Fruit fly (Drosophila melanogaster): ENCODE measurements around the gene tup.

Gene tup

DNA sequence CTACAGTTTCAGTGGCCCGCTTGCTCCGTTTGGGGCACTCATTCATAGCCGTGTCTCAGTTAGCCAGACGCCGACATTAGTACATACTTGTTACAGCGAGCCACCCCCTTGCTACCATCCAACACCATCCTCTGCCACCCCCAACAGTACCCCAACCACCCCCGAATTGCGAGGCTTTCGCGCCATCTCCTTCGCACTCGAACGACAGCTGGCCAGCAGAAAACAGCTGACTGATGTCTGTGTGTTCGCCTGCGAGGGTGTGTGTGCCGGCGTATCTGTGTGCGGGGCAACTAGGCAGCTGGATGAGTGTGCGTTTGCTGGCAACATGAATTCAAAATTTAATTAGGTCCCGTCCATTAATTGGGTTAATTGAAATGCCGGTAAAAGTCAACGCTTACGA lies 1.7 kb upstream of the tup start:
- TF ChIP-seq EcR (GFP tag; optimal IDR thresholded peaks at IDR 0.05), result no peak
- no peak for TF ChIP-seq Dll (optimal IDR thresholded peaks at IDR 0.05)
- TF ChIP-seq CG8478 (optimal IDR thresholded peaks at IDR 0.05), result no peak
- no peak for TF ChIP-seq pan (optimal IDR thresholded peaks at IDR 0.05)
- no peak for TF ChIP-seq usp (GFP tag; optimal IDR thresholded peaks at IDR 0.05)

DNA sequence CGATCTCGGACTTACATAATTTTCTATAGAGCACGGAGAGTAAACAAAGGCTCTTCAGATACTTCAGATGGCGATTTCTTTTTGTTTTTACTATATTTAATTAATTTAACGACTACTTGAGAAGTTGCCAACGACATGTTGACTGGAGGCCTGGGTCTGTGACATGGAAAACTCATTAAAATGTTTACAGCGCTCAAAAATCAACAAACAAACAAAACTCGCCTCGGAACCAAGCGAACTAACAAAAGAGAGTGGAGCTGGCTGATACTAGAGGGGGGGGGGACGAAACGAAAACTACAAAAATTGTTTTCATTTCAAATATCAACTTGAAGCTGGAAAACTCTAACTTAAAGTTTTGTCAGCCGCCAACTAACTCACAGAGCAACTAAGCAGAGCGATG lies 2.6 kb downstream of the tup start:
- TF ChIP-seq psq (optimal IDR thresholded peaks at IDR 0.05) (no peak), Dll (optimal IDR thresholded peaks at IDR 0.05) (no peak), EcR (GFP tag; optimal IDR thresholded peaks at IDR 0.05) (no peak), usp (GFP tag; optimal IDR thresholded peaks at IDR 0.05) (no peak), CG8478 (optimal IDR thresholded peaks at IDR 0.05) (no peak), pan (optimal IDR thresholded peaks at IDR 0.05) (no peak)

DNA sequence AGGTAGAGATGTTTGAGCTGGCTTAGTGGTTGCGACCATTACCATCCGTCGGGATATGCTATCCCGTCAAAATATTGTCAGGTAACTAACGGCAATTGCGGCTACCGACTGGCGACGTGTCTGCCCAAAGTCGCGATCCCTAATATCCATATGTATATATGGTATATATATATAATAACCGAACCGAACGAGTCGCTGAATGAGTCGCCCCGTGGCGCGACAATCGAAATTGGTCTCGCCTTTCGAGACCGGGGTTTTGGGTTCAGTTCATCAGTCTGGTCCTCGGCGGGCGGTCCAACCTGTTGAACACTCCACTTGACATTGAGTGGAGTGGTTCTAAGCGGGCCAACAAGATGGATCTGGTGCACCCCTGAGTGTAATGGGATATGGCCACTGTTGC lies 5.8 kb downstream of the tup start:
- TF ChIP-seq psq (optimal IDR thresholded peaks at IDR 0.05), result no peak
- no peak for TF ChIP-seq CG8478 (optimal IDR thresholded peaks at IDR 0.05)
- TF ChIP-seq EcR (GFP tag; optimal IDR thresholded peaks at IDR 0.05), result no peak
- no peak for TF ChIP-seq pan (optimal IDR thresholded peaks at IDR 0.05)
- no peak for TF ChIP-seq usp (GFP tag; optimal IDR thresholded peaks at IDR 0.05)
- TF ChIP-seq Dll (optimal IDR thresholded peaks at IDR 0.05), result peak; percentile 22

DNA sequence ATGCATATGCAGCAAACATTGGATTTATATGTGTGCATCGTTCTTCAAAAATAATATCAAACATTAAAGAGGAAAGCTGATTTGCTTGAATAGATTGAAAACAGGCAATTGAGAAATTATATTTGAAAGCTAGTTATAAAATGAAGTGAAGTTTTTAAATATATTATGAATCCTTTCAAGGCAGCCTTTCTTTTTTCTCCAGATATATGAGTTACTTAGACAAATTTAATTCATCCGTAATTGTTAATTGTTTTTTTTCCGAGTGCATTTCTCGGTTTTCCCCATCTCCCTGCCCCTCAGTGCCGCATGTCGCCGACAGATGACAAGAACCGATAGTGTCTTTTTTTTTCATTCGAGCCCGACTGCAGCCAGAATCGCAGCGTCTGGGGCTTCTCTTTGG lies 9.2 kb downstream of the tup start:
- TF ChIP-seq CG8478 (optimal IDR thresholded peaks at IDR 0.05) (no peak), Dll (optimal IDR thresholded peaks at IDR 0.05) (no peak), psq (optimal IDR thresholded peaks at IDR 0.05) (no peak), pan (optimal IDR thresholded peaks at IDR 0.05) (no peak), EcR (GFP tag; optimal IDR thresholded peaks at IDR 0.05) (no peak), usp (GFP tag; optimal IDR thresholded peaks at IDR 0.05) (no peak)

DNA sequence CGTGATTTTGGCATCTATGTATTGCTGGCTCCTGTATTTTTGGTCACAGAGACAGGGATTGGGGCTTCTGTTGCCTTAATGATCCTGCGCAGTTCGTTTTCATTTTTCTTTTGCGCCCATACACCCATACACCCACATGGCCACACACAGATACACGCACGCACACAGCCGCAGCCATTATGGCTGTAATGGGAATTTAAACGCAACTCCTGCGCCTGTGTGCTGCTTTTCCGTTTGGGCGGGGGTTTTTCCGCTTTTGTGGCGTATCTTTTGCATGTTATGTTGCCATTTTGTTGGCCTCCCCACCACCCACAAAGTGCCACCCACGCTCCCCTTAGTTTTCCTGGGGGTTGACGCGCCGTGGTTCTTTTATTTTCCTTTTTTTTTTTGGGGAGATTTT lies 13.2 kb downstream of the tup start:
- no peak for TF ChIP-seq CG8478 (optimal IDR thresholded peaks at IDR 0.05)
- TF ChIP-seq usp (GFP tag; optimal IDR thresholded peaks at IDR 0.05), result no peak
- no peak for TF ChIP-seq Dll (optimal IDR thresholded peaks at IDR 0.05)
- no peak for TF ChIP-seq EcR (GFP tag; optimal IDR thresholded peaks at IDR 0.05)
- TF ChIP-seq pan (optimal IDR thresholded peaks at IDR 0.05), result no peak
- no peak for TF ChIP-seq psq (optimal IDR thresholded peaks at IDR 0.05)

DNA sequence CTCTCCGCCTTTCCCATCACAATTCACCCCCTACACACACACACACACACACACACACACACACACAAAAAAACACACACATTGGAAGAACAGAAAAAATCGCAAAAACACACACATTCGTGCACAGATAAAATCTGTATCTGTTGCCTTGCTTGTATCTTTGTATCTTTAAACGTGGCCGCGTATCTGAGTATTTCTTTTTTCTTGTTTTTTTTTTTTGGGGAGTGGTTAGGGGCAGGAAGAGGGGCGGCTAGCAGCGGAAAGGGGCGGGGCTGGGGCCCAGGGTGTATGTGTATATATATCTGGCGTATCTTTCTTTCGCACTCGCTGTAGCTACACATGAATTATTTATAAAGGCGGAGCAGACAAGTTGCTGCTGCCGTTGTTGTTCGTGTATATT lies 14.5 kb downstream of the tup start:
- TF ChIP-seq psq (optimal IDR thresholded peaks at IDR 0.05) (no peak), EcR (GFP tag; optimal IDR thresholded peaks at IDR 0.05) (no peak), usp (GFP tag; optimal IDR thresholded peaks at IDR 0.05) (no peak), CG8478 (optimal IDR thresholded peaks at IDR 0.05) (no peak), Dll (optimal IDR thresholded peaks at IDR 0.05) (no peak), pan (optimal IDR thresholded peaks at IDR 0.05) (no peak)

DNA sequence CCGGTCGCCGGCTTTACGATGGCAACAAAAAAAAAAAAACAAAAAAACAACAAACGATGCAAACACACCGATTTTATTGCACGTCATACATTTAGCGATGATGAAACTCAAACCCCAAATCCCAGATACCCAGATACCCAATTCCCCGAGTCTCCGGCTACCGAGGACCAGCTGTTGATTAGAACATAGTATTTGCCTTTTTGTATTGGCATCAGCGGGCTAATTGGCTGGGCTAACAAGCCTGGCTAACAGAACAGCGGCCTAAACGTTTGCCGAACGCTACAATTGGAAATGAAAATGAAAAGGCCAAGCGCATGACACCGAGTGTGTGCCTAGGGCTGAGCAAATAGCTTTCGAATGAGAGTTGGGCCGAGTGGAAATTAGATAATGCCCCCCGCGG lies 16.1 kb downstream of the tup start:
- TF ChIP-seq pan (optimal IDR thresholded peaks at IDR 0.05), result no peak
- no peak for TF ChIP-seq CG8478 (optimal IDR thresholded peaks at IDR 0.05)
- TF ChIP-seq Dll (optimal IDR thresholded peaks at IDR 0.05), result no peak
- no peak for TF ChIP-seq usp (GFP tag; optimal IDR thresholded peaks at IDR 0.05)
- no peak for TF ChIP-seq psq (optimal IDR thresholded peaks at IDR 0.05)
- TF ChIP-seq EcR (GFP tag; optimal IDR thresholded peaks at IDR 0.05), result no peak

DNA sequence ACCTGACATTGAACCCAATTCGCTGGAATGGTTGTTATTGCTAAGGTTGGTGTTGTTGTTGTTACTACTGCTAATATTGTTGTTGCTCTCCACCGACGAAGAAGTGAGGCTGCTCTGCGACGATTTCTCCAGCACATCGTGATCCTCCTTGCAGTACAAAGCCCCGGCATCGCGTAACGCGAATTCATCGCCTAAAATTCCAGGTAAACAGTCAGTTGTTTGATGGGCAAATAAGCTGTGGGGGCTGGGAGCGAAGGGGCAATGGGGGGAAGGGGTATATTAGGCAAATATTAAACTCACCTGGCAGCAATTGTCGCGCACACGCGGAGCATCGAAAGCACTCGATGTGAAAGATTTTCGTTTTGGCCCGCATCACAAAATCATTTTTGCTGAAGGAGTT lies 17.0 kb downstream of the tup start:
- TF ChIP-seq usp (GFP tag; optimal IDR thresholded peaks at IDR 0.05) (no peak), psq (optimal IDR thresholded peaks at IDR 0.05) (no peak), pan (optimal IDR thresholded peaks at IDR 0.05) (no peak), Dll (optimal IDR thresholded peaks at IDR 0.05) (no peak), CG8478 (optimal IDR thresholded peaks at IDR 0.05) (no peak), EcR (GFP tag; optimal IDR thresholded peaks at IDR 0.05) (no peak)

DNA sequence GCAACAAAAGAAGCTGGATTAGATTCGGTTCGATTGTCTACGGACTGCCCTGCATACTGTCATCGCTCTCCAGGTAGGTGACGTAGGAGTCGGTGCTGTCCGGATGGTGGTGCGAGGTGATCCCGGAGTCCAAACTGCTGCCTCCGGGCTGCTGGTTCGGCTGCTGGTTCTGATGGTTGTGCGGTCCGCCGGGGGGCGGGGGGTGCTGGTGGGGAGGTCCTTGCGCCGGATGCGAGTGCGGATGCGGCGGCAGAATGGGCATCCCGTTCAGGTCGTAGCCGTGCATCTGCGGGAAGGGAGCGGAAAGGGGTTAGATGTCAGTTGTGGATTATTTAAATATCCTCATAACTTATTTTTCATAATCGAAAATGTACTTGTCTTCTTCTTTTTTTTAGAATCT lies 20.1 kb downstream of the tup start:
- TF ChIP-seq usp (GFP tag; optimal IDR thresholded peaks at IDR 0.05), result no peak
- no peak for TF ChIP-seq psq (optimal IDR thresholded peaks at IDR 0.05)
- no peak for TF ChIP-seq CG8478 (optimal IDR thresholded peaks at IDR 0.05)
- TF ChIP-seq pan (optimal IDR thresholded peaks at IDR 0.05), result no peak
- TF ChIP-seq EcR (GFP tag; optimal IDR thresholded peaks at IDR 0.05), result no peak
- no peak for TF ChIP-seq Dll (optimal IDR thresholded peaks at IDR 0.05)

DNA sequence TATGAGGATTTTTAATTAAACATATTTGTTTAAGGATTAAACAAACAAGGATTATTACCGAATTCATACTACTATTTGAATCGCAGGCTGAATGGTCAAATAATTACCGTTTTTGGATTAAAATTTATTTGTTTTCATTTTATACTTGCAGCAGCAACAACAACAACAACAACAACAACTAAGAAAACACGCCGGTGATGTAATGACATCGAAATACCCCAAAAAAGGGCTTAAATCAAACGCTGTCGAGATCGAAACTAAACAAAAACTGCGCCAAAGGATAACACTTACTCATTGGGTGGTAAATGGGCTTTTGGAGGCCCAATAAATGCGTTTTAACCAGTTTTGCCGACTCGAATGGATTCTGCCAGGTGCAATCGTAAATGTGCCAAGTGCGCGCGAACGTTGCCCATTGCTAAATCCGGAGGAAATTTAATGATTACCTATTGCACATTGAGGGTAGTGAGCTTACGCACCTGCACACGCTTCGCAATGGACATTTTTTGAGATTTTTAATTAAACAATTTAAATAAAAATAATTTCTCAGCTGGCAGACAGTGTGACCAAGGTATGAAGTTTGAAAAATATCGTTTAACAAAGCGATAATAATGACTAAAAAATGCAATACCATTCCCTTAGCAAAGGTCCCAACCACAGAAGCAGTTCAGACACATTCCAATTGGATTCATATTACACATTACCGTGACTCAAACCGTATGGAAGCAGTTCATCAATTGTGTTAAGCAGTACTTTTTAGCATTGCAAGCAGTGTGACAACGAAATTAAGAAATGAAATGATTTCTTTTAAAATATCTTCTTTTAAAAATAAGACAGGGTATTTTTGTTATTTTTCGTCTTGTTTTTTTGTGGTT lies 22.2 kb downstream of the tup start, which contains the start of the genes CG10602 and mRpL13:
TSS of gene CG10602 (minus strand) at position 588 of the 872 bp plus-strand sequence.
TSS of gene mRpL13 (minus strand) at position 588 of the 872 bp plus-strand sequence.
- TF ChIP-seq CG8478 (optimal IDR thresholded peaks at IDR 0.05), result no peak
- TF ChIP-seq EcR (GFP tag; optimal IDR thresholded peaks at IDR 0.05), result no peak
- TF ChIP-seq psq (optimal IDR thresholded peaks at IDR 0.05), result no peak
- TF ChIP-seq usp (GFP tag; optimal IDR thresholded peaks at IDR 0.05), result no peak
- no peak for TF ChIP-seq pan (optimal IDR thresholded peaks at IDR 0.05)
- TF ChIP-seq Dll (optimal IDR thresholded peaks at IDR 0.05), result no peak

DNA sequence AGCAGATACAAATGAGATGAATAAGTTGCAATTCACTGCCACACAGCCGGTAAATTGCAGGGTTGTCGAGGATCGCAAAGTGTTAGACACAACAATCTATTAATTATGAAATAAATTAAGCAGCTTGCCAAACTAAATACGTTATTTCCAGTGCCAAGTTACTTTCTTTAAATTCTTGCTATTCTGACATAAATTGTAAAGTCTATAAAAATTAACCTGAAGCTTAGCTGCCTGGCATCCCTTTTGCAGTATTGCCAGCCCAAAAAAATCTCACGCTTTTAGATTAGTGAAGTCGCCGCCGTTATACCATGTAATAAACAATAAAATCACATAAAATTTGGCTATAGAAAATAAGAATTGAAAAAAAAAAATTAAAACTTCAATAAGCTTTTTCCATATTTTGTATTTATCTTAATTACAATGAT lies 23.4 kb downstream of the tup start:
- TF ChIP-seq psq (optimal IDR thresholded peaks at IDR 0.05) (no peak), CG8478 (optimal IDR thresholded peaks at IDR 0.05) (no peak), EcR (GFP tag; optimal IDR thresholded peaks at IDR 0.05) (no peak), usp (GFP tag; optimal IDR thresholded peaks at IDR 0.05) (no peak), pan (optimal IDR thresholded peaks at IDR 0.05) (peak; percentile 81), Dll (optimal IDR thresholded peaks at IDR 0.05) (no peak)

DNA sequence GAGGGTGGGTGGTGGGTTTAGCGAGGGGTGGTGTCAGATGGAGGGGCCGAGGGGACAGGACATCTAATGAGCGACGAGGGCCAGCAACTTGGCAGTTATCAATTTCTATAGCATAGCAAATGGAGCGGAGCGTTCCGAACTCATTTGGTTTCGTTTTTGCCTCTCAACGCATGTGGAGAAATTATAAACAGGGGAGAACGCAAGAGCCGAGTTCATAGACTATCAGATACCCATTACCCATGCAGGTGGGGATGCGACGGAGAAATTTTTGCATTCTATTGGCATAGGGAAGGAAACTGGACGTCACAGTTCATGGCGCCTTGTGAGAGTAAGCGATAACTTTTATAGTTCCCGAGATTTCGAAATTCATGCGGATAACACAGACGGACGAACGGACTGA lies 28.8 kb downstream of the tup start:
- TF ChIP-seq pan (optimal IDR thresholded peaks at IDR 0.05) (no peak), usp (GFP tag; optimal IDR thresholded peaks at IDR 0.05) (no peak), Dll (optimal IDR thresholded peaks at IDR 0.05) (no peak), EcR (GFP tag; optimal IDR thresholded peaks at IDR 0.05) (no peak), psq (optimal IDR thresholded peaks at IDR 0.05) (no peak), CG8478 (optimal IDR thresholded peaks at IDR 0.05) (no peak)

All from whole organism.